Fruit fly (Drosophila melanogaster) S2 (cell line): ENCODE results near the gene CG6006.

Experiments used
- CG8478 ChIP-seq: fragments of >200 bp; optimal IDR thresholded peaks from 2 replicates; lab custom pipeline; 2018
- CTCF ChIP-seq, 2 experiments: fragments of >200 bp; optimal IDR thresholded peaks; 2 replicates each; lab custom pipeline; 2018

dm6 chr3R:16153356-16153905 lies 1.4 kb upstream of the CG6006 start:
- TF ChIP-seq CG8478 = no peak
- no peak for TF ChIP-seq CTCF (optimal IDR thresholded peaks at IDR 0.05; lab: Kevin White, UChicago)
